Worm (Caenorhabditis elegans) whole organism, L1 larva: Measurements from ENCODE around the gene sto-1.

Experiments
- ama-1 ChIP-seq: fragments of 150-350 bp; optimal IDR thresholded peaks from 2 replicates; lab custom pipeline; 2014
- ceh-82 ChIP-seq, 3 experiments: fragments of 150-350 bp in 1 of 3; sonication (generic microtip) in 2 of 3; optimal IDR thresholded peaks; 2 replicates each; lab custom pipeline; 2014 to 2017; ENCODE audit warnings: missing biosample characterization in 3 of 3, missing genetic modification characterization in 3 of 3
- fkh-10 ChIP-seq: sonication (generic microtip); optimal IDR thresholded peaks from 2 replicates; lab custom pipeline; 2017; ENCODE audit warnings: missing biosample characterization, missing genetic modification reagents, missing genetic modification characterization
- hpl-2 ChIP-seq: fragments of 150-350 bp; optimal IDR thresholded peaks from 2 replicates; lab custom pipeline; 2014; ENCODE audit warnings: missing biosample characterization, missing genetic modification reagents, missing genetic modification characterization
- lin-13 ChIP-seq: fragments of 150-350 bp; optimal IDR thresholded peaks from 2 replicates; lab custom pipeline; 2014; ENCODE audit warnings: missing biosample characterization, missing genetic modification reagents, missing genetic modification characterization
- lin-35 ChIP-seq, 2 experiments: fragments of 150-350 bp; optimal IDR thresholded peaks; 2 replicates each; lab custom pipeline; 2014; ENCODE audit warnings: missing biosample characterization in 2 of 2, missing genetic modification characterization in 2 of 2, missing genetic modification reagents in 2 of 2
- nhr-237 ChIP-seq: fragments of 150-350 bp; optimal IDR thresholded peaks from 2 replicates; lab custom pipeline; 2014; ENCODE audit warnings: missing biosample characterization, missing genetic modification characterization
- nhr-28 ChIP-seq: fragments of 150-350 bp; optimal IDR thresholded peaks from 2 replicates; lab custom pipeline; 2014; ENCODE audit warnings: missing biosample characterization, missing genetic modification characterization
- pag-3 ChIP-seq: sonication (generic microtip); optimal IDR thresholded peaks from 2 replicates; lab custom pipeline; 2017; ENCODE audit warnings: missing genetic modification characterization, mild to moderate bottlenecking, missing compliant biosample characterization, antibody characterized with exemption, borderline replicate concordance; ENCODE audit not compliant: insufficient read depth
- skn-1 ChIP-seq: fragments of 150-350 bp; optimal IDR thresholded peaks from 2 replicates; lab custom pipeline; 2014; ENCODE audit warnings: missing biosample characterization, missing genetic modification characterization
- tbx-2 ChIP-seq: sonication (generic microtip); optimal IDR thresholded peaks from 2 replicates; lab custom pipeline; 2016; ENCODE audit warnings: missing genetic modification characterization, missing compliant biosample characterization
- unc-62 ChIP-seq: fragments of 150-350 bp; optimal IDR thresholded peaks from 2 replicates; lab custom pipeline; 2014; ENCODE audit warnings: missing biosample characterization, missing genetic modification reagents, missing genetic modification characterization
- ztf-11 ChIP-seq, 2 experiments: sonication (generic microtip); optimal IDR thresholded peaks; 2 replicates each; lab custom pipeline; 2016 to 2017; ENCODE audit warnings: missing genetic modification characterization in 2 of 2, missing biosample characterization in 1 of 2, missing compliant biosample characterization in 1 of 2

ce11 chrX:7522595-7522994 lies 40.0 kb upstream of the sto-1 start:
- TF ChIP-seq ztf-11 (tag; optimal IDR thresholded peaks at IDR 0.05; lab: Kevin White, UChicago) (no peak), pag-3 (tag; lab: Kevin White, UChicago) (no peak), skn-1 (tag; lab: Kevin White, UChicago) (no peak), fkh-10 (GFP tag; lab: Kevin White, UChicago) (no peak), lin-35 (GFP tag; optimal IDR thresholded peaks at IDR 0.05; lab: Kevin White, UChicago) (no peak), ama-1 (lab: Kevin White, UChicago) (no peak), tbx-2 (tag; lab: Kevin White, UChicago) (no peak), hpl-2 (GFP tag; lab: Kevin White, UChicago) (no peak), nhr-237 (tag; lab: Kevin White, UChicago) (no peak), nhr-28 (tag; lab: Kevin White, UChicago) (no peak), unc-62 (GFP tag; lab: Kevin White, UChicago) (no peak), lin-13 (GFP tag; lab: Kevin White, UChicago) (no peak), ceh-82 (tag; optimal IDR thresholded peaks at IDR 0.05; lab: Kevin White, UChicago) (no peak)
